Worm (Caenorhabditis elegans): ENCODE results near the gene T20B12.4.

Gene T20B12.4

DNA sequence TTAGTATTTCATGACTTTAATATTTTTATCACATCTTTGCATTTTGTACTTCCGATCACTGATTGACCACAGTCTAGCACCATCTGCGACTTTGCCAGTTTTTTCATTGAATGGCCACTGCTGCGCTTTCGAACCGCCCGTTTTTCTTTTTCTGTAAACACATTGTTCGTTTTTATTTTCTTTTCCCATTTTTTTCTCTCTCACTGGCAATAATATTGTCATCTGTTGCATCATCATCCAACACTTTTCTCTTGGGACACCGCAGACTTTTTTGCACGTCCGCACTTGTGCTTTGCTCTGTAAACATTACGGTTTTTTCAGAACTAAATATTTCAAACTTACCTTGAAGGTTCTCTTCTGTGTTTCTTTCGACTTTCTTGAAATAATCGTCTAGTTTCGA lies 8.9 kb upstream of the T20B12.4 start:
- TF ChIP-seq lsl-1 (GFP tag; optimal IDR thresholded peaks at IDR 0.05) (no peak), F33H1.4 (GFP tag; IDR thresholded peaks at IDR 0.05) (no peak), ztf-18 (tag; optimal IDR thresholded peaks at IDR 0.05) (no peak), somi-1 (GFP tag; optimal IDR thresholded peaks at IDR 0.05) (peak; percentile 37), tlf-1 (GFP tag; optimal IDR thresholded peaks at IDR 0.05) (no peak), akir-1 (GFP tag; optimal IDR thresholded peaks at IDR 0.05) (no peak), K12H6.12 (tag; optimal IDR thresholded peaks at IDR 0.05) (peak; percentile 32), lin-54 (GFP tag; optimal IDR thresholded peaks at IDR 0.05) (no peak), attf-5 (GFP tag; optimal IDR thresholded peaks at IDR 0.05) (peak; percentile 9), ceh-100 (GFP tag; IDR thresholded peaks at IDR 0.05) (no peak), F55B11.4 (tag; optimal IDR thresholded peaks at IDR 0.05; ENCODE audit: borderline replicate concordance, insufficient read depth) (no peak), repo-1 (tag; optimal IDR thresholded peaks at IDR 0.05) (no peak), T26A5.8 (tag; optimal IDR thresholded peaks at IDR 0.05) (no peak), mcd-1 (GFP tag; IDR thresholded peaks at IDR 0.05) (no peak), efl-1 (GFP tag; optimal IDR thresholded peaks at IDR 0.05) (no peak), lin-35 (GFP tag; optimal IDR thresholded peaks at IDR 0.05) (no peak), snpc-1.3 (tag; optimal IDR thresholded peaks at IDR 0.05; ENCODE audit: insufficient read depth) (no peak), lin-26 (GFP tag; IDR thresholded peaks at IDR 0.05) (peak; percentile 41; the same call in 1 of the 2 replicates), lin-40 (tag; optimal IDR thresholded peaks at IDR 0.05) (peak; percentile 10), F10E7.11 (tag; optimal IDR thresholded peaks at IDR 0.05) (no peak), nhr-80 (tag; optimal IDR thresholded peaks at IDR 0.05) (peak; percentile 8), bed-2 (GFP tag; IDR thresholded peaks at IDR 0.05) (no peak), ets-4 (GFP tag; optimal IDR thresholded peaks at IDR 0.05) (no peak), cebp-1 (GFP tag; IDR thresholded peaks at IDR 0.05) (no peak), cebp-1 (tag; optimal IDR thresholded peaks at IDR 0.05) (peak; percentile 5), nhr-179 (tag; optimal IDR thresholded peaks at IDR 0.05) (no peak), ccch-3 (GFP tag; optimal IDR thresholded peaks at IDR 0.05) (no peak)

DNA sequence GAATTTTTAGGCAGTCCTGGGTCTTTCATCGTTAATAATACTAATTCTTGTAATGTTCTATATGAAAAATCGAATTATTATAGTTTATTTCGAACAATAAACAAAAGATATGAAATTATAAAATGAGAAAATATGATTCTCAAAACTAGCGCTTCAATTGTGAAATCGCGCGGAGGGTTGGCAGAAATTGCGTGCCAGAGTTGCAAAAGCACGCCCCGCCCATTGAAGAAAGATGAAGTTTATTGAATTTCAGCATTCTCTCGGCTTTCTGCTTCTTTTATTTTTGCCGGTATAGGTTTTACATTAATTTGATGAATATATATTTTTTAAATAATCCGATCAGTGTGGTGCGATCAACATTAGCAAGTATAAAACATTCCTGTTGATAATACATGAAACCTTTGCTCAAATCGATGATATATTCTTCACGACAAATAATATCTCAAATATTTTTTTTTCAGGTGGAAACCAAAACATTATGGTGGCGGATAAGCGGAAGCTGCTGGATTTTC lies 8.4 kb upstream of the T20B12.4 start, which contains the start of the genes eco-1 and hmgr-1:
TSS of gene eco-1 (minus strand) at position 59 of the 512 bp plus-strand sequence.
TSS of gene hmgr-1 (plus strand) at position 462 of the 512 bp plus-strand sequence.
- TF ChIP-seq die-1 (tag; optimal IDR thresholded peaks at IDR 0.05) (no peak), cebp-1 (GFP tag; IDR thresholded peaks at IDR 0.05) (no peak), cebp-1 (tag; optimal IDR thresholded peaks at IDR 0.05) (peak; percentile 39), lin-54 (GFP tag; optimal IDR thresholded peaks at IDR 0.05) (peak; percentile 22), lin-35 (GFP tag; optimal IDR thresholded peaks at IDR 0.05) (peak in 1 of 3 experiments; percentile 8)

DNA sequence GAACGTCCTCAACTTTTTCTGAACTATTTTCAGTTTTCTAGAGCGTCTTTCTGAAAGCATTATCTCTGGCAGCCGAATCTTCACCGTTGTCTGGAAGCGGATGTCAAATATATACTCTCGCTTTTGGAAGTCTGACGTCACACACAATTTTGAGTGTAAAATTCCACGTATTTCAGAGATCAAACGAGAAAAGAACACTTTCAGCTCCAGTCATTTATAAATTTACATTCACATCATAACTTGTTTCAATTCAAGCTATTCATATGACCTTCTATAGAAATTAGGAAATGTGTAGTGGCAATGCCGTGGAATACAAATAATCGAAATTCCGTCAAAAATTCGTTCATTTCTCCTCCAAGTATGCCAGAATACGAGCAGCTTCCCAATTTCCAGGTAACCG lies 1.9 kb upstream of the T20B12.4 start, which contains the start of gene F08F8.11:
TSS of gene F08F8.11 (plus strand) at position 301 of the 400 bp plus-strand sequence.
- TF ChIP-seq ekl-4 (GFP tag; IDR thresholded peaks at IDR 0.05): no peak
- TF ChIP-seq F49E8.2 (tag; optimal IDR thresholded peaks at IDR 0.05; ENCODE audit: insufficient read depth): no peak
- no peak for TF ChIP-seq somi-1 (GFP tag; optimal IDR thresholded peaks at IDR 0.05)
- no peak for TF ChIP-seq ztf-18 (tag; optimal IDR thresholded peaks at IDR 0.05)
- TF ChIP-seq snpc-1.3 (tag; optimal IDR thresholded peaks at IDR 0.05; ENCODE audit: insufficient read depth): no peak
- no peak for TF ChIP-seq egl-18 (GFP tag; IDR thresholded peaks at IDR 0.05)
- no peak for TF ChIP-seq atf-7 (tag; optimal IDR thresholded peaks at IDR 0.05)
- TF ChIP-seq ztf-26 (tag; optimal IDR thresholded peaks at IDR 0.05): no peak
- TF ChIP-seq madf-6 (GFP tag; IDR thresholded peaks at IDR 0.05): no peak
- no peak for TF ChIP-seq ztf-22 (GFP tag; optimal IDR thresholded peaks at IDR 0.05)
- no peak for TF ChIP-seq mxl-1 (tag; optimal IDR thresholded peaks at IDR 0.05)
- TF ChIP-seq lag-1 (GFP tag; IDR thresholded peaks at IDR 0.05): no peak
- no peak for TF ChIP-seq lin-40 (tag; optimal IDR thresholded peaks at IDR 0.05)
- TF ChIP-seq ceh-58 (GFP tag; IDR thresholded peaks at IDR 0.05): no peak
- no peak for TF ChIP-seq mes-4 (tag; optimal IDR thresholded peaks at IDR 0.05)
- TF ChIP-seq ztf-28 (GFP tag; IDR thresholded peaks at IDR 0.05): no peak
- TF ChIP-seq F57A8.1 (GFP tag; optimal IDR thresholded peaks at IDR 0.05): no peak
- no peak for TF ChIP-seq ceh-100 (GFP tag; IDR thresholded peaks at IDR 0.05)
- TF ChIP-seq snpc-3.4 (tag; optimal IDR thresholded peaks at IDR 0.05): no peak

Measured in whole organism, young adult.